Fruit fly (Drosophila melanogaster): Measurements from ENCODE around the gene PolA2.

- TF ChIP-seq CG8478 (optimal IDR thresholded peaks at IDR 0.05), result no peak
- TF ChIP-seq CTCF (optimal IDR thresholded peaks at IDR 0.05), result no peak
These were observed 45.9 kb upstream of the PolA2 start for dm6 chr3R:27193079-27193478.
